Worm (Caenorhabditis elegans): Measurements from ENCODE around the gene ebax-1.
"Not testable (repeated sequence)": the region's sequence is repeated elsewhere in the genome, so short reads cannot be mapped to it uniquely, and the experiment has no call there.

- not testable (repeated sequence) for TF ChIP-seq ceh-32 (tag; optimal IDR thresholded peaks at IDR 0.05; ENCODE audit: poor library complexity); nhr-102 (tag; optimal IDR thresholded peaks at IDR 0.05); T20F7.1 (GFP tag; optimal IDR thresholded peaks at IDR 0.05); spr-1 (tag; optimal IDR thresholded peaks at IDR 0.05); unc-62 (GFP tag; optimal IDR thresholded peaks at IDR 0.05 in 1 of 2); unc-62 (tag; optimal IDR thresholded peaks at IDR 0.05); mep-1 (tag; optimal IDR thresholded peaks at IDR 0.05); dve-1 (tag; optimal IDR thresholded peaks at IDR 0.05; ENCODE audit: insufficient read depth); Y105C5A.15 (GFP tag; IDR thresholded peaks at IDR 0.05); ces-1 (GFP tag; optimal IDR thresholded peaks at IDR 0.05); mdt-29 (GFP tag; IDR thresholded peaks at IDR 0.05); hmg-1.1 (GFP tag; IDR thresholded peaks at IDR 0.05)
Observed at ce11 chrIV:10322650-10323049, 35.9 kb downstream of the ebax-1 start, which contains the start of gene R09E10.1.

Data from whole organism, L4 larva.